Worm (Caenorhabditis elegans) whole organism, mixed stage, embryonic: ENCODE results near the gene F40G9.19.

ENCODE experiments used
- blmp-1 ChIP-seq: fragments of 150-350 bp; optimal IDR thresholded peaks from 2 replicates; lab custom pipeline; 2014; ENCODE audit warnings: missing biosample characterization, missing genetic modification characterization
- elt-1 ChIP-seq: sonication (generic microtip); optimal IDR thresholded peaks from 2 replicates; lab custom pipeline; 2017; ENCODE audit warnings: missing genetic modification characterization, mild to moderate bottlenecking, missing compliant biosample characterization, antibody characterized with exemption, moderate library complexity, borderline replicate concordance; ENCODE audit not compliant: insufficient read depth
- elt-3 ChIP-seq: fragments of 150-350 bp; optimal IDR thresholded peaks from 2 replicates; lab custom pipeline; 2014; ENCODE audit warnings: missing biosample characterization, missing genetic modification characterization
- lin-13 ChIP-seq: fragments of 150-350 bp; optimal IDR thresholded peaks from 2 replicates; lab custom pipeline; 2014; ENCODE audit warnings: missing biosample characterization, missing genetic modification characterization
- mep-1 ChIP-seq: fragments of 150-350 bp; optimal IDR thresholded peaks from 2 replicates; lab custom pipeline; 2017; ENCODE audit warnings: missing biosample characterization, missing genetic modification reagents, missing genetic modification characterization, inconsistent platforms
- nhr-12 ChIP-seq: fragments of 150-350 bp; optimal IDR thresholded peaks from 2 replicates; lab custom pipeline; 2014; ENCODE audit warnings: missing biosample characterization, missing genetic modification characterization
- nhr-28 ChIP-seq: fragments of 150-350 bp; optimal IDR thresholded peaks from 2 replicates; lab custom pipeline; 2014; ENCODE audit warnings: missing biosample characterization, missing genetic modification characterization
- pha-4 ChIP-seq: fragments of 150-350 bp; optimal IDR thresholded peaks from 2 replicates; lab custom pipeline; 2018; ENCODE audit warnings: missing biosample characterization, missing genetic modification reagents, missing genetic modification characterization
- snpc-4 ChIP-seq: fragments of 150-350 bp; optimal IDR thresholded peaks from 2 replicates; lab custom pipeline; 2014; ENCODE audit warnings: missing biosample characterization, missing genetic modification characterization
- unc-39 ChIP-seq: fragments of 150-350 bp; optimal IDR thresholded peaks from 2 replicates; lab custom pipeline; 2014; ENCODE audit warnings: missing biosample characterization, missing genetic modification characterization
- unc-62 ChIP-seq: fragments of 150-350 bp; optimal IDR thresholded peaks from 2 replicates; lab custom pipeline; 2014; ENCODE audit warnings: missing biosample characterization, missing genetic modification reagents, missing genetic modification characterization
- zip-8 ChIP-seq: fragments of 150-350 bp; optimal IDR thresholded peaks from 2 replicates; lab custom pipeline; 2014; ENCODE audit warnings: missing biosample characterization, missing genetic modification characterization
- ztf-11 ChIP-seq: fragments of 150-350 bp; optimal IDR thresholded peaks from 2 replicates; lab custom pipeline; 2014; ENCODE audit warnings: missing biosample characterization, missing genetic modification characterization

DNA sequence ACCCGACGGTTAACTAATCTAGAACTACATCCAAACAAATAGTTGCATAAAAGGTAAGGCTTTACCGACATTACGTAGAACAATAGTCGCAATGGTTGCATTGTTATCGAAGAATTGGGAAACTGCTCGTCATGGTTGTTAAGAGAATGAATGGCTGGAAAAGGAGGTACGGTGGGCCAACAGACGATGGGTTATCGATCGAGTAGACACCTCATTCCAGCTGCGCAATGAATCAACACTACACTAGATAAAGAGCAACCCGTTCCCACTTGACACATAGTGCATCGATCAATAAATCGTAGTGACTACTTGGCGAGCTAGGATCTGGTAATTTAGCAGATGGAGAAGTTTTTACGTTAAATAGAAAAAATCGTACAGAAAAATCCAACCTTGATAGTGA is 28.5 kb upstream of the F40G9.19 start, which contains the start of the genes T17A3.12 and fbxb-83:
- no peak for TF ChIP-seq elt-1 (tag; lab: Kevin White, UChicago)
- no peak for TF ChIP-seq snpc-4 (tag; lab: Kevin White, UChicago)
- no peak for TF ChIP-seq blmp-1 (tag; lab: Kevin White, UChicago)
- no peak for TF ChIP-seq elt-3 (tag; lab: Kevin White, UChicago)
- no peak for TF ChIP-seq zip-8 (tag; lab: Kevin White, UChicago)
- TF ChIP-seq pha-4 (tag; lab: Kevin White, UChicago), result no peak
- no peak for TF ChIP-seq nhr-12 (tag; lab: Kevin White, UChicago)
- no peak for TF ChIP-seq unc-62
- TF ChIP-seq mep-1 (tag; lab: Kevin White, UChicago), result no peak
- TF ChIP-seq ztf-11 (tag; lab: Kevin White, UChicago), result no peak
- TF ChIP-seq nhr-28, result no peak
- no peak for TF ChIP-seq lin-13 (tag; lab: Kevin White, UChicago)
- TF ChIP-seq unc-39 (tag; lab: Kevin White, UChicago), result no peak
